Worm (Caenorhabditis elegans) whole organism, L3 larva: Measurements from ENCODE around the gene W06G6.17.

Experiments used
- R02D3.7 ChIP-seq: fragments of 150-350 bp; optimal IDR thresholded peaks from 2 replicates; lab custom pipeline; 2014; ENCODE audit warnings: missing biosample characterization, missing genetic modification characterization
- ZK546.5 ChIP-seq: sonication (generic microtip); optimal IDR thresholded peaks from 2 replicates; lab custom pipeline; 2017; ENCODE audit warnings: missing biosample characterization, missing genetic modification characterization
- aly-2 ChIP-seq: fragments of 150-350 bp; optimal IDR thresholded peaks from 2 replicates; lab custom pipeline; 2014; ENCODE audit warnings: missing biosample characterization, missing genetic modification characterization
- ama-1 ChIP-seq: fragments of 150-350 bp; optimal IDR thresholded peaks from 2 replicates; lab custom pipeline; 2018
- ceh-28 ChIP-seq: fragments of 150-350 bp; optimal IDR thresholded peaks from 2 replicates; lab custom pipeline; 2014; ENCODE audit warnings: missing biosample characterization, missing genetic modification reagents, missing genetic modification characterization
- ceh-9 ChIP-seq: sonication (generic microtip); optimal IDR thresholded peaks from 2 replicates; lab custom pipeline; 2018; ENCODE audit warnings: missing biosample characterization, missing genetic modification characterization
- daf-12 ChIP-seq: fragments of 150-350 bp; optimal IDR thresholded peaks from 2 replicates; lab custom pipeline; 2014; ENCODE audit warnings: missing biosample characterization, missing genetic modification reagents, missing genetic modification characterization
- egl-27 ChIP-seq: sonication (generic microtip); optimal IDR thresholded peaks from 4 replicates; lab custom pipeline; 2017; ENCODE audit warnings: missing biosample characterization, missing genetic modification reagents, missing genetic modification characterization
- egl-5 ChIP-seq: fragments of 150-350 bp; optimal IDR thresholded peaks from 2 replicates; lab custom pipeline; 2017; ENCODE audit warnings: missing biosample characterization, missing genetic modification reagents, missing genetic modification characterization, inconsistent platforms
- elt-1 ChIP-seq: fragments of 150-350 bp; optimal IDR thresholded peaks from 2 replicates; lab custom pipeline; 2014; ENCODE audit warnings: missing biosample characterization, missing genetic modification characterization
- elt-2 ChIP-seq: sonication (generic microtip); optimal IDR thresholded peaks from 2 replicates; lab custom pipeline; 2016; ENCODE audit warnings: missing genetic modification reagents, mild to moderate bottlenecking, missing genetic modification characterization, missing compliant biosample characterization
- eor-1 ChIP-seq, 2 experiments: fragments of 150-350 bp; optimal IDR thresholded peaks; 2 replicates each; lab custom pipeline; 2014 to 2018; ENCODE audit warnings: missing biosample characterization in 2 of 2, missing genetic modification characterization in 2 of 2
- fkh-10 ChIP-seq: sonication (generic microtip); optimal IDR thresholded peaks from 2 replicates; lab custom pipeline; 2017; ENCODE audit warnings: missing biosample characterization, missing genetic modification reagents, missing genetic modification characterization
- fkh-2 ChIP-seq: fragments of 150-350 bp; optimal IDR thresholded peaks from 2 replicates; lab custom pipeline; 2014; ENCODE audit warnings: missing biosample characterization, missing genetic modification reagents, missing genetic modification characterization
- hmg-11 ChIP-seq: sonication (generic microtip); optimal IDR thresholded peaks from 2 replicates; lab custom pipeline; 2016; ENCODE audit warnings: missing genetic modification characterization, missing compliant biosample characterization
- jun-1 ChIP-seq: fragments of 150-350 bp; optimal IDR thresholded peaks from 2 replicates; lab custom pipeline; 2014; ENCODE audit warnings: missing biosample characterization, missing genetic modification reagents, missing genetic modification characterization
- lin-15B ChIP-seq: fragments of 150-350 bp; optimal IDR thresholded peaks from 2 replicates; lab custom pipeline; 2014; ENCODE audit warnings: missing biosample characterization, missing genetic modification characterization
- lin-39 ChIP-seq: fragments of 150-350 bp; optimal IDR thresholded peaks from 2 replicates; lab custom pipeline; 2018; ENCODE audit warnings: missing biosample characterization, missing genetic modification reagents, missing genetic modification characterization
- lsy-12 ChIP-seq: sonication (generic microtip); optimal IDR thresholded peaks from 2 replicates; lab custom pipeline; 2016; ENCODE audit warnings: mild to moderate bottlenecking, missing genetic modification characterization, missing compliant biosample characterization
- nfya-1 ChIP-seq: sonication (generic microtip); optimal IDR thresholded peaks from 2 replicates; lab custom pipeline; 2017; ENCODE audit warnings: missing genetic modification characterization, mild to moderate bottlenecking, missing compliant biosample characterization, antibody characterized with exemption, moderate library complexity; ENCODE audit not compliant: insufficient read depth
- nhr-11 ChIP-seq: fragments of 150-350 bp; optimal IDR thresholded peaks from 2 replicates; lab custom pipeline; 2014; ENCODE audit warnings: missing biosample characterization, missing genetic modification characterization
- nhr-237 ChIP-seq: fragments of 150-350 bp; optimal IDR thresholded peaks from 2 replicates; lab custom pipeline; 2014; ENCODE audit warnings: missing biosample characterization, missing genetic modification characterization
- nhr-67 ChIP-seq: fragments of 150-350 bp; optimal IDR thresholded peaks from 2 replicates; lab custom pipeline; 2014; ENCODE audit warnings: missing biosample characterization, missing genetic modification characterization
- nhr-76 ChIP-seq: fragments of 150-350 bp; sonication (generic microtip); optimal IDR thresholded peaks from 5 replicates; lab custom pipeline; 2014; ENCODE audit warnings: missing biosample characterization, missing genetic modification characterization
- nhr-77 ChIP-seq: fragments of 150-350 bp; optimal IDR thresholded peaks from 2 replicates; lab custom pipeline; 2014; ENCODE audit warnings: missing biosample characterization, missing genetic modification characterization
- pqm-1 ChIP-seq: fragments of 150-350 bp; optimal IDR thresholded peaks from 2 replicates; lab custom pipeline; 2017; ENCODE audit warnings: missing biosample characterization, missing genetic modification characterization, inconsistent platforms
- sea-2 ChIP-seq: fragments of 150-350 bp; sonication (generic microtip); optimal IDR thresholded peaks from 4 replicates; lab custom pipeline; 2014; ENCODE audit warnings: missing biosample characterization, missing genetic modification reagents, missing genetic modification characterization
- skn-1 ChIP-seq: fragments of 150-350 bp; optimal IDR thresholded peaks from 2 replicates; lab custom pipeline; 2014; ENCODE audit warnings: missing biosample characterization, missing genetic modification characterization
- tbx-2 ChIP-seq: sonication (generic microtip); optimal IDR thresholded peaks from 2 replicates; lab custom pipeline; 2016; ENCODE audit warnings: mild to moderate bottlenecking, missing genetic modification characterization, missing compliant biosample characterization
- unc-39 ChIP-seq: sonication (generic microtip); optimal IDR thresholded peaks from 4 replicates; lab custom pipeline; 2017; ENCODE audit warnings: missing biosample characterization, missing genetic modification characterization
- unc-62 ChIP-seq: fragments of 150-350 bp; sonication (generic microtip); optimal IDR thresholded peaks from 4 replicates; lab custom pipeline; 2014; ENCODE audit warnings: missing biosample characterization, missing genetic modification reagents, missing genetic modification characterization
- ztf-11 ChIP-seq: fragments of 150-350 bp; optimal IDR thresholded peaks from 2 replicates; lab custom pipeline; 2014; ENCODE audit warnings: missing biosample characterization, missing genetic modification characterization
- ztf-4 ChIP-seq: fragments of 150-350 bp; optimal IDR thresholded peaks from 2 replicates; lab custom pipeline; 2014; ENCODE audit warnings: missing biosample characterization, missing genetic modification characterization

Gene W06G6.17

ce11 chrV:16605463-16605862 is 39.6 kb downstream of the W06G6.17 start:
- TF ChIP-seq elt-2 (tag; lab: Kevin White, UChicago) (peak; percentile 50), pqm-1 (tag; lab: Kevin White, UChicago) (peak; percentile 0), nhr-76 (tag; lab: Kevin White, UChicago) (no peak)

ce11 chrV:16604301-16604700 is 40.8 kb downstream of the W06G6.17 start:
- TF ChIP-seq unc-62 (GFP tag; lab: Kevin White, UChicago) (no peak), elt-2 (tag; lab: Kevin White, UChicago) (peak; percentile 42), fkh-10 (GFP tag; lab: Kevin White, UChicago) (no peak), egl-5 (tag; lab: Kevin White, UChicago) (no peak), pqm-1 (tag; lab: Kevin White, UChicago) (peak; percentile 56), tbx-2 (tag; lab: Kevin White, UChicago) (no peak), daf-12 (no peak)

- TF ChIP-seq ztf-11 (no peak), lin-39 (tag; lab: Kevin White, UChicago) (no peak), lin-15B (no peak), lsy-12 (tag; lab: Kevin White, UChicago) (no peak), fkh-10 (GFP tag; lab: Kevin White, UChicago) (no peak), nhr-77 (tag; lab: Kevin White, UChicago) (no peak), nhr-237 (tag; lab: Kevin White, UChicago) (no peak), eor-1 (tag; optimal IDR thresholded peaks at IDR 0.05; lab: Kevin White, UChicago) (no peak), nhr-76 (tag; lab: Kevin White, UChicago) (no peak), egl-27 (tag; lab: Kevin White, UChicago) (no peak), elt-1 (tag; lab: Kevin White, UChicago) (no peak), ztf-4 (tag; lab: Kevin White, UChicago) (no peak), tbx-2 (tag; lab: Kevin White, UChicago) (no peak), elt-2 (tag; lab: Kevin White, UChicago) (no peak), skn-1 (tag; lab: Kevin White, UChicago) (no peak)
These were observed 41.9 kb downstream of the W06G6.17 start, which contains the start of gene T03E6.8 for ce11 chrV:16603102-16603501. Gene T03E6.8, minus strand, starts transcription at chrV:16603202.

ce11 chrV:16600623-16601022 is 44.4 kb downstream of the W06G6.17 start, which contains the start of gene T03E6.9:
Gene T03E6.9, minus strand, starts transcription at chrV:16600723.
- TF ChIP-seq ama-1 (lab: Kevin White, UChicago): no peak
- no peak for TF ChIP-seq nhr-237 (tag; lab: Kevin White, UChicago)
- no peak for TF ChIP-seq fkh-2
- TF ChIP-seq tbx-2 (tag; lab: Kevin White, UChicago): no peak
- TF ChIP-seq nfya-1: no peak
- TF ChIP-seq sea-2 (GFP tag; lab: Kevin White, UChicago): no peak
- TF ChIP-seq nhr-67 (tag; lab: Kevin White, UChicago): no peak
- TF ChIP-seq jun-1 (tag; lab: Kevin White, UChicago): no peak
- no peak for TF ChIP-seq R02D3.7 (tag; lab: Kevin White, UChicago)
- no peak for TF ChIP-seq daf-12
- TF ChIP-seq ZK546.5 (tag; lab: Kevin White, UChicago): no peak
- TF ChIP-seq eor-1 (tag; optimal IDR thresholded peaks at IDR 0.05; lab: Kevin White, UChicago): no peak
- no peak for TF ChIP-seq ceh-9 (tag; lab: Kevin White, UChicago)
- no peak for TF ChIP-seq unc-62 (GFP tag; lab: Kevin White, UChicago)
- no peak for TF ChIP-seq unc-39 (tag; lab: Kevin White, UChicago)
- TF ChIP-seq aly-2: no peak
- TF ChIP-seq hmg-11 (tag; lab: Kevin White, UChicago): no peak
- no peak for TF ChIP-seq nhr-11 (tag; lab: Kevin White, UChicago)
- TF ChIP-seq ceh-28 (tag; lab: Kevin White, UChicago): no peak
- TF ChIP-seq lsy-12 (tag; lab: Kevin White, UChicago): no peak
- TF ChIP-seq, all 47 proteins: peak for 0

ce11 chrV:16599835-16600234 is 45.2 kb downstream of the W06G6.17 start:
- TF ChIP-seq nfya-1: peak; percentile 62
- no peak for TF ChIP-seq egl-5 (tag; lab: Kevin White, UChicago)
- no peak for TF ChIP-seq ceh-9 (tag; lab: Kevin White, UChicago)
- TF ChIP-seq, all 47 proteins: peak for 1
